Fruit fly (Drosophila melanogaster): ENCODE data around the gene Twdlalpha.

dm6 chrX:16764955-16765354 lies 22.3 kb downstream of the Twdlalpha start:
- TF ChIP-seq jim (GFP tag; optimal IDR thresholded peaks at IDR 0.05), result no peak
- TF ChIP-seq Dif (GFP tag; optimal IDR thresholded peaks at IDR 0.05; ENCODE audit: partially characterized antibody), result no peak
- no peak for TF ChIP-seq lola (GFP tag; optimal IDR thresholded peaks at IDR 0.05)
- TF ChIP-seq Vsx2 (GFP tag; optimal IDR thresholded peaks at IDR 0.05; ENCODE audit: partially characterized antibody), result no peak
- TF ChIP-seq usp (GFP tag; optimal IDR thresholded peaks at IDR 0.05), result no peak
- TF ChIP-seq fru (GFP tag; optimal IDR thresholded peaks at IDR 0.05), result peak; percentile 60
- no peak for TF ChIP-seq sv (GFP tag; optimal IDR thresholded peaks at IDR 0.05)
- TF ChIP-seq CrebA (GFP tag; optimal IDR thresholded peaks at IDR 0.05; ENCODE audit: borderline replicate concordance), result no peak
- peak; percentile 0 for TF ChIP-seq rgr (GFP tag; optimal IDR thresholded peaks at IDR 0.05)
- TF ChIP-seq Sp1 (GFP tag; optimal IDR thresholded peaks at IDR 0.05), result no peak
- peak; percentile 42 for TF ChIP-seq h (GFP tag; optimal IDR thresholded peaks at IDR 0.05)
- no peak for TF ChIP-seq Dfd (GFP tag; optimal IDR thresholded peaks at IDR 0.05)

Data from whole organism, wandering third instar larva.